Worm (Caenorhabditis elegans) whole organism, late embryonic: ENCODE measurements around the gene tag-297.

ENCODE experiments used
- F13H6.1 ChIP-seq: sonication (generic microtip); optimal IDR thresholded peaks from 2 replicates; lab custom pipeline; 2016; ENCODE audit warnings: missing genetic modification characterization, missing compliant biosample characterization
- Y22D7AL.16 ChIP-seq: sonication (generic microtip); optimal IDR thresholded peaks from 2 replicates; lab custom pipeline; 2016; ENCODE audit warnings: missing genetic modification characterization, missing compliant biosample characterization
- ahr-1 ChIP-seq: sonication (generic microtip); optimal IDR thresholded peaks from 2 replicates; lab custom pipeline; 2016; ENCODE audit warnings: missing genetic modification characterization, missing compliant biosample characterization
- ceh-14 ChIP-seq: sonication (generic microtip); optimal IDR thresholded peaks from 2 replicates; lab custom pipeline; 2016; ENCODE audit warnings: missing genotype, missing genetic modification characterization, missing compliant biosample characterization
- ceh-18 ChIP-seq: sonication (generic microtip); optimal IDR thresholded peaks from 2 replicates; lab custom pipeline; 2016; ENCODE audit warnings: missing genetic modification characterization, missing compliant biosample characterization
- ceh-24 ChIP-seq: sonication (generic microtip); optimal IDR thresholded peaks from 2 replicates; lab custom pipeline; 2016; ENCODE audit warnings: mild to moderate bottlenecking, missing genetic modification characterization, missing compliant biosample characterization
- ceh-31 ChIP-seq: sonication (generic microtip); optimal IDR thresholded peaks from 2 replicates; lab custom pipeline; 2016; ENCODE audit warnings: missing genetic modification characterization, missing compliant biosample characterization
- ceh-34 ChIP-seq: sonication (generic microtip); optimal IDR thresholded peaks from 2 replicates; lab custom pipeline; 2016; ENCODE audit warnings: mild to moderate bottlenecking, missing genetic modification characterization, missing compliant biosample characterization
- ceh-45 ChIP-seq: fragments of 200-800 bp; sonication (Bioruptor generic); IDR thresholded peaks from 2 replicates; pipeline ENCODE4 v1.3.6; 2022; ENCODE audit warnings: missing genetic modification reagents, missing genetic modification characterization, missing compliant biosample characterization
- ceh-48 ChIP-seq: sonication (generic microtip); optimal IDR thresholded peaks from 2 replicates; lab custom pipeline; 2016; ENCODE audit warnings: missing genetic modification characterization, inconsistent platforms, missing compliant biosample characterization
- ceh-9 ChIP-seq: sonication (generic microtip); optimal IDR thresholded peaks from 2 replicates; lab custom pipeline; 2016; ENCODE audit warnings: mild to moderate bottlenecking, missing genetic modification characterization, inconsistent platforms, missing compliant biosample characterization
- dmd-4 ChIP-seq: sonication (generic microtip); optimal IDR thresholded peaks from 2 replicates; lab custom pipeline; 2016; ENCODE audit warnings: borderline replicate concordance, missing genetic modification characterization, missing compliant biosample characterization
- dve-1 ChIP-seq: sonication (generic microtip); optimal IDR thresholded peaks from 2 replicates; lab custom pipeline; 2017; ENCODE audit warnings: antibody characterized with exemption, mild to moderate bottlenecking, missing genetic modification characterization, missing compliant biosample characterization
- elt-2 ChIP-seq: sonication (generic microtip); optimal IDR thresholded peaks from 2 replicates; lab custom pipeline; 2016; ENCODE audit warnings: missing genetic modification reagents, missing genetic modification characterization, missing compliant biosample characterization
- eyg-1 ChIP-seq: sonication (generic microtip); optimal IDR thresholded peaks from 2 replicates; lab custom pipeline; 2016; ENCODE audit warnings: missing genotype, missing genetic modification characterization, missing compliant biosample characterization
- fkh-6 ChIP-seq: sonication (generic microtip); optimal IDR thresholded peaks from 2 replicates; lab custom pipeline; 2016; ENCODE audit warnings: missing genetic modification characterization, missing compliant biosample characterization
- hlh-13 ChIP-seq: fragments of 200-800 bp; sonication (Bioruptor generic); optimal IDR thresholded peaks from 2 replicates; lab custom pipeline; 2018; ENCODE audit warnings: mild to moderate bottlenecking, missing genetic modification characterization, missing compliant biosample characterization
- hlh-30 ChIP-seq: sonication (generic microtip); optimal IDR thresholded peaks from 2 replicates; lab custom pipeline; 2017; ENCODE audit warnings: antibody characterized with exemption, missing genetic modification characterization, missing compliant biosample characterization; ENCODE audit not compliant: insufficient read depth
- hlh-6 ChIP-seq: sonication (generic microtip); optimal IDR thresholded peaks from 2 replicates; lab custom pipeline; 2016; ENCODE audit warnings: missing genotype, missing genetic modification characterization, missing compliant biosample characterization
- hlh-8 ChIP-seq: sonication (generic microtip); optimal IDR thresholded peaks from 2 replicates; lab custom pipeline; 2016; ENCODE audit warnings: missing genotype, missing genetic modification characterization, missing compliant biosample characterization
- lin-11 ChIP-seq: fragments of 200-800 bp; sonication (Bioruptor generic); optimal IDR thresholded peaks from 2 replicates; lab custom pipeline; 2018; ENCODE audit warnings: mild to moderate bottlenecking, missing genetic modification characterization, missing compliant biosample characterization
- nfya-1 ChIP-seq: sonication (generic microtip); optimal IDR thresholded peaks from 2 replicates; lab custom pipeline; 2017; ENCODE audit warnings: missing genetic modification characterization, mild to moderate bottlenecking, missing compliant biosample characterization, antibody characterized with exemption, moderate library complexity
- nhr-11 ChIP-seq: fragments of 150-350 bp; optimal IDR thresholded peaks from 2 replicates; lab custom pipeline; 2014; ENCODE audit warnings: missing biosample characterization, missing genetic modification characterization
- nhr-232 ChIP-seq: sonication (generic microtip); optimal IDR thresholded peaks from 2 replicates; lab custom pipeline; 2016; ENCODE audit warnings: missing genetic modification characterization, missing compliant biosample characterization
- npax-4 ChIP-seq: sonication (generic microtip); optimal IDR thresholded peaks from 2 replicates; lab custom pipeline; 2016; ENCODE audit warnings: missing genetic modification characterization, missing compliant biosample characterization
- odd-2 ChIP-seq: sonication (generic microtip); optimal IDR thresholded peaks from 2 replicates; lab custom pipeline; 2017; ENCODE audit warnings: antibody characterized with exemption, mild to moderate bottlenecking, missing genetic modification characterization, missing compliant biosample characterization
- pag-3 ChIP-seq: sonication (generic microtip); optimal IDR thresholded peaks from 2 replicates; lab custom pipeline; 2016; ENCODE audit warnings: missing compliant biosample characterization, missing genetic modification characterization, borderline replicate concordance
- pat-9 ChIP-seq: fragments of 200-800 bp; sonication (Bioruptor generic); optimal IDR thresholded peaks from 2 replicates; lab custom pipeline; 2018; ENCODE audit warnings: mild to moderate bottlenecking, missing genetic modification characterization, moderate library complexity, missing compliant biosample characterization
- pax-1 ChIP-seq: fragments of 150-350 bp; optimal IDR thresholded peaks from 2 replicates; lab custom pipeline; 2014; ENCODE audit warnings: missing biosample characterization, missing genetic modification characterization
- pha-4 ChIP-seq: fragments of 150-350 bp; optimal IDR thresholded peaks from 2 replicates; lab custom pipeline; 2018; ENCODE audit warnings: missing biosample characterization, missing genetic modification reagents, missing genetic modification characterization
- pros-1 ChIP-seq: fragments of 150-350 bp; optimal IDR thresholded peaks from 2 replicates; lab custom pipeline; 2014; ENCODE audit warnings: missing biosample characterization, missing genetic modification reagents, missing genetic modification characterization
- ref-2 ChIP-seq: sonication (generic microtip); optimal IDR thresholded peaks from 2 replicates; lab custom pipeline; 2016; ENCODE audit warnings: missing genetic modification characterization, missing compliant biosample characterization
- rnt-1 ChIP-seq: sonication (generic microtip); optimal IDR thresholded peaks from 2 replicates; lab custom pipeline; 2016; ENCODE audit warnings: missing genetic modification characterization, missing compliant biosample characterization
- sox-2 ChIP-seq: fragments of 200-800 bp; sonication (Bioruptor generic); IDR thresholded peaks from 2 replicates; pipeline ENCODE4 v1.3.6; 2022; ENCODE audit warnings: missing genetic modification reagents, missing genetic modification characterization, missing compliant biosample characterization
- sox-4 ChIP-seq: sonication (generic microtip); optimal IDR thresholded peaks from 2 replicates; lab custom pipeline; 2017; ENCODE audit warnings: mild to moderate bottlenecking, missing genetic modification characterization, inconsistent platforms, missing compliant biosample characterization
- syd-9 ChIP-seq: sonication (generic microtip); optimal IDR thresholded peaks from 2 replicates; lab custom pipeline; 2016; ENCODE audit warnings: mild to moderate bottlenecking, missing genetic modification characterization, moderate library complexity, missing compliant biosample characterization
- tbx-2 ChIP-seq: sonication (generic microtip); optimal IDR thresholded peaks from 2 replicates; lab custom pipeline; 2016; ENCODE audit warnings: missing genetic modification characterization, missing compliant biosample characterization
- ttx-3 ChIP-seq: sonication (generic microtip); optimal IDR thresholded peaks from 2 replicates; lab custom pipeline; 2016; ENCODE audit warnings: missing genetic modification reagents, missing genetic modification characterization, missing compliant biosample characterization
- unc-55 ChIP-seq: sonication (generic microtip); optimal IDR thresholded peaks from 2 replicates; lab custom pipeline; 2017; ENCODE audit warnings: missing biosample characterization, missing genetic modification reagents, missing genetic modification characterization
- zip-5 ChIP-seq: sonication (generic microtip); optimal IDR thresholded peaks from 2 replicates; lab custom pipeline; 2016; ENCODE audit warnings: missing genetic modification characterization, missing compliant biosample characterization
- ztf-16 ChIP-seq: sonication (generic microtip); optimal IDR thresholded peaks from 2 replicates; lab custom pipeline; 2017; ENCODE audit warnings: missing genetic modification characterization, missing compliant biosample characterization

Gene tag-297

ce11 chrII:14605026-14605425, 22.4 kb upstream of the tag-297 start:
- no peak for TF ChIP-seq lin-11 (tag; lab: Kevin White, UChicago)
- no peak for TF ChIP-seq ceh-24 (tag; lab: Kevin White, UChicago)
- no peak for TF ChIP-seq hlh-8 (tag; lab: Kevin White, UChicago)
- TF ChIP-seq zip-5 (tag; lab: Kevin White, UChicago): no peak
- TF ChIP-seq ztf-16 (tag; lab: Kevin White, UChicago): no peak
- TF ChIP-seq ceh-14 (tag; lab: Kevin White, UChicago): no peak
- no peak for TF ChIP-seq odd-2
- no peak for TF ChIP-seq npax-4
- no peak for TF ChIP-seq ceh-34 (tag; lab: Kevin White, UChicago)
- TF ChIP-seq fkh-6 (tag; lab: Kevin White, UChicago): no peak
- no peak for TF ChIP-seq pax-1 (tag; lab: Kevin White, UChicago)
- no peak for TF ChIP-seq unc-55 (GFP tag; lab: Kevin White, UChicago)
- no peak for TF ChIP-seq nhr-232 (tag; lab: Kevin White, UChicago)
- no peak for TF ChIP-seq ceh-45
- TF ChIP-seq, all 69 proteins: peak for 0

- TF ChIP-seq rnt-1 (tag; lab: Kevin White, UChicago) (no peak), ceh-48 (tag; lab: Kevin White, UChicago) (no peak), ahr-1 (tag; lab: Kevin White, UChicago) (no peak), ref-2 (no peak), zip-5 (tag; lab: Kevin White, UChicago) (no peak), pros-1 (tag; lab: Kevin White, UChicago) (no peak), pat-9 (no peak), elt-2 (no peak), sox-4 (tag; lab: Kevin White, UChicago) (no peak), ceh-45 (no peak), hlh-13 (GFP tag; lab: Kevin White, UChicago) (no peak), nfya-1 (tag; lab: Kevin White, UChicago) (no peak), ceh-24 (tag; lab: Kevin White, UChicago) (no peak), eyg-1 (tag; lab: Kevin White, UChicago) (no peak), pax-1 (tag; lab: Kevin White, UChicago) (no peak), pha-4 (tag; lab: Kevin White, UChicago) (no peak), lin-11 (tag; lab: Kevin White, UChicago) (no peak), nhr-11 (tag; lab: Kevin White, UChicago) (no peak), sox-2 (GFP tag; lab: Robert Waterston, UW) (no peak), ceh-31 (tag; lab: Kevin White, UChicago) (no peak)
Measured at ce11 chrII:14605479-14605878, 22.0 kb upstream of the tag-297 start, which contains the start of gene F19H8.2. TSS of gene F19H8.2 (minus strand) at chrII:14605869.

- TF ChIP-seq syd-9 (tag; lab: Kevin White, UChicago): no peak
- TF ChIP-seq ceh-18 (tag; lab: Kevin White, UChicago): no peak
- TF ChIP-seq pag-3: no peak
- no peak for TF ChIP-seq hlh-30 (tag; lab: Kevin White, UChicago)
- TF ChIP-seq, all 69 proteins: peak for 0
Measured at ce11 chrII:14606172-14606571, 21.3 kb upstream of the tag-297 start, which contains the start of gene arl-3. TSS of gene arl-3 (plus strand) at chrII:14606472.

ce11 chrII:14608508-14608907, 18.9 kb upstream of the tag-297 start:
- TF ChIP-seq hlh-30 (tag; lab: Kevin White, UChicago) (no peak), eyg-1 (tag; lab: Kevin White, UChicago) (no peak), dmd-4 (tag; lab: Kevin White, UChicago) (no peak), hlh-6 (no peak), ref-2 (no peak), ceh-34 (tag; lab: Kevin White, UChicago) (no peak), ceh-9 (tag; lab: Kevin White, UChicago) (no peak), fkh-6 (tag; lab: Kevin White, UChicago) (no peak), lin-11 (tag; lab: Kevin White, UChicago) (no peak), ceh-48 (tag; lab: Kevin White, UChicago) (no peak), tbx-2 (tag; lab: Kevin White, UChicago) (no peak), dve-1 (tag; lab: Kevin White, UChicago) (no peak), ttx-3 (tag; lab: Kevin White, UChicago) (no peak), elt-2 (no peak), ceh-24 (tag; lab: Kevin White, UChicago) (no peak), pag-3 (no peak), F13H6.1 (no peak), Y22D7AL.16 (tag; lab: Kevin White, UChicago) (no peak)
